Worm (Caenorhabditis elegans) whole organism, L2 larva: ENCODE results near the gene mccc-2.
A peak's percentile ranks its signal among the peaks of the same experiment; 100 is the strongest.

Experiments used
- C34F6.9 ChIP-seq: fragments of 150-350 bp; optimal IDR thresholded peaks from 2 replicates; lab custom pipeline; 2014; ENCODE audit warnings: missing biosample characterization, missing genetic modification characterization
- F13H6.1 ChIP-seq: sonication (generic microtip); optimal IDR thresholded peaks from 2 replicates; lab custom pipeline; 2016; ENCODE audit warnings: missing genetic modification characterization, missing compliant biosample characterization
- R02D3.7 ChIP-seq: fragments of 150-350 bp; optimal IDR thresholded peaks from 2 replicates; lab custom pipeline; 2014; ENCODE audit warnings: missing biosample characterization, missing genetic modification characterization
- Y55F3AM.14 ChIP-seq: fragments of 200-800 bp; sonication (Bioruptor generic); optimal IDR thresholded peaks from 2 replicates; lab custom pipeline; 2018; ENCODE audit warnings: mild to moderate bottlenecking, missing genetic modification characterization, missing compliant biosample characterization
- ZK546.5 ChIP-seq: sonication (generic microtip); optimal IDR thresholded peaks from 2 replicates; lab custom pipeline; 2017; ENCODE audit warnings: missing biosample characterization, missing genetic modification characterization
- alr-1 ChIP-seq: fragments of 150-350 bp; optimal IDR thresholded peaks from 2 replicates; lab custom pipeline; 2014; ENCODE audit warnings: missing biosample characterization, missing genetic modification characterization
- aly-2 ChIP-seq: fragments of 150-350 bp; optimal IDR thresholded peaks from 2 replicates; lab custom pipeline; 2014; ENCODE audit warnings: missing biosample characterization, missing genetic modification characterization
- ama-1 ChIP-seq: fragments of 150-350 bp; optimal IDR thresholded peaks from 2 replicates; lab custom pipeline; 2018; ENCODE audit warnings: inconsistent platforms
- blmp-1 ChIP-seq: sonication (generic microtip); optimal IDR thresholded peaks from 2 replicates; lab custom pipeline; 2017; ENCODE audit warnings: missing genetic modification characterization, mild to moderate bottlenecking, missing compliant biosample characterization, antibody characterized with exemption, moderate library complexity; ENCODE audit not compliant: insufficient read depth
- ceh-16 ChIP-seq: fragments of 150-350 bp; optimal IDR thresholded peaks from 2 replicates; lab custom pipeline; 2014; ENCODE audit warnings: missing biosample characterization, missing genetic modification characterization
- ceh-82 ChIP-seq: fragments of 150-350 bp; optimal IDR thresholded peaks from 2 replicates; lab custom pipeline; 2014; ENCODE audit warnings: missing biosample characterization, missing genetic modification characterization
- crh-2 ChIP-seq: sonication (generic microtip); optimal IDR thresholded peaks from 2 replicates; lab custom pipeline; 2017; ENCODE audit warnings: missing biosample characterization, missing genetic modification characterization
- dmd-4 ChIP-seq: sonication (generic microtip); optimal IDR thresholded peaks from 2 replicates; lab custom pipeline; 2017; ENCODE audit warnings: missing biosample characterization, missing genetic modification characterization
- egl-27 ChIP-seq: sonication (generic microtip); optimal IDR thresholded peaks from 3 replicates; lab custom pipeline; 2017; ENCODE audit warnings: missing biosample characterization, missing genetic modification reagents, missing genetic modification characterization
- elt-1 ChIP-seq: fragments of 150-350 bp; optimal IDR thresholded peaks from 2 replicates; lab custom pipeline; 2014; ENCODE audit warnings: missing biosample characterization, missing genetic modification characterization
- fos-1 ChIP-seq: fragments of 150-350 bp; optimal IDR thresholded peaks from 2 replicates; lab custom pipeline; 2014; ENCODE audit warnings: missing biosample characterization, missing genetic modification characterization
- gmeb-1 ChIP-seq: fragments of 150-350 bp; optimal IDR thresholded peaks from 2 replicates; lab custom pipeline; 2014; ENCODE audit warnings: missing biosample characterization, missing genetic modification characterization
- lin-11 ChIP-seq: fragments of 150-350 bp; sonication (generic microtip); optimal IDR thresholded peaks from 2 replicates; lab custom pipeline; 2014; ENCODE audit warnings: missing biosample characterization, missing genetic modification characterization, inconsistent platforms, mixed read lengths
- lin-13 ChIP-seq: fragments of 150-350 bp; optimal IDR thresholded peaks from 2 replicates; lab custom pipeline; 2014; ENCODE audit warnings: missing biosample characterization, missing genetic modification reagents, missing genetic modification characterization
- lsy-2 ChIP-seq, 2 experiments: fragments of 150-350 bp in 1 of 2; sonication (generic microtip) in 1 of 2; optimal IDR thresholded peaks; 2 replicates each; lab custom pipeline; 2014 to 2017; ENCODE audit warnings: missing biosample characterization in 2 of 2, missing genetic modification characterization in 2 of 2
- mab-5 ChIP-seq: fragments of 150-350 bp; optimal IDR thresholded peaks from 2 replicates; lab custom pipeline; 2014; ENCODE audit warnings: missing biosample characterization, missing genetic modification characterization
- mbf-1 ChIP-seq: sonication (generic microtip); optimal IDR thresholded peaks from 2 replicates; lab custom pipeline; 2017; ENCODE audit warnings: missing biosample characterization, missing genetic modification characterization
- mdl-1 ChIP-seq, 2 experiments: fragments of 150-350 bp in 1 of 2; sonication (generic microtip) in 1 of 2; optimal IDR thresholded peaks; 2 replicates each; lab custom pipeline; 2017; ENCODE audit warnings: missing biosample characterization in 2 of 2, missing genetic modification characterization in 2 of 2
- nhr-10 ChIP-seq: sonication (generic microtip); optimal IDR thresholded peaks from 2 replicates; lab custom pipeline; 2017; ENCODE audit warnings: missing biosample characterization, missing genetic modification characterization
- nhr-12 ChIP-seq: fragments of 150-350 bp; optimal IDR thresholded peaks from 2 replicates; lab custom pipeline; 2014; ENCODE audit warnings: missing biosample characterization, missing genetic modification characterization
- nhr-129 ChIP-seq: fragments of 150-350 bp; optimal IDR thresholded peaks from 2 replicates; lab custom pipeline; 2014; ENCODE audit warnings: missing biosample characterization, missing genetic modification characterization
- nhr-21 ChIP-seq: fragments of 150-350 bp; optimal IDR thresholded peaks from 2 replicates; lab custom pipeline; 2014; ENCODE audit warnings: missing biosample characterization, missing genetic modification characterization
- nhr-23 ChIP-seq: fragments of 150-350 bp; optimal IDR thresholded peaks from 2 replicates; lab custom pipeline; 2014; ENCODE audit warnings: missing biosample characterization, missing genetic modification reagents, missing genetic modification characterization
- nhr-237 ChIP-seq: fragments of 150-350 bp; optimal IDR thresholded peaks from 2 replicates; lab custom pipeline; 2014; ENCODE audit warnings: missing biosample characterization, missing genetic modification characterization
- nhr-25 ChIP-seq: fragments of 150-350 bp; sonication (generic microtip); optimal IDR thresholded peaks from 3 replicates; lab custom pipeline; 2014; ENCODE audit warnings: missing biosample characterization, missing genetic modification characterization
- nhr-6 ChIP-seq: fragments of 150-350 bp; optimal IDR thresholded peaks from 2 replicates; lab custom pipeline; 2014; ENCODE audit warnings: missing biosample characterization, missing genetic modification characterization
- sem-4 ChIP-seq: fragments of 150-350 bp; optimal IDR thresholded peaks from 2 replicates; lab custom pipeline; 2014; ENCODE audit warnings: missing biosample characterization, missing genetic modification reagents, missing genetic modification characterization
- skn-1 ChIP-seq: sonication (generic microtip); optimal IDR thresholded peaks from 2 replicates; lab custom pipeline; 2017; ENCODE audit warnings: missing biosample characterization, missing genetic modification characterization
- sma-3 ChIP-seq: sonication (generic microtip); optimal IDR thresholded peaks from 2 replicates; lab custom pipeline; 2016; ENCODE audit warnings: missing genetic modification reagents, missing genetic modification characterization, missing compliant biosample characterization
- sma-9 ChIP-seq, 2 experiments: fragments of 150-350 bp in 1 of 2; sonication (generic microtip) in 1 of 2; optimal IDR thresholded peaks; 2 replicates each; lab custom pipeline; 2014 to 2016; ENCODE audit warnings: missing genetic modification characterization in 2 of 2, mild to moderate bottlenecking in 1 of 2, missing biosample characterization in 1 of 2, missing compliant biosample characterization in 1 of 2, missing genetic modification reagents in 1 of 2, moderate library complexity in 1 of 2
- snpc-4 ChIP-seq: fragments of 150-350 bp; optimal IDR thresholded peaks from 2 replicates; lab custom pipeline; 2014; ENCODE audit warnings: missing biosample characterization, missing genetic modification characterization
- unc-39 ChIP-seq: fragments of 150-350 bp; optimal IDR thresholded peaks from 2 replicates; lab custom pipeline; 2014; ENCODE audit warnings: missing biosample characterization, missing genetic modification characterization
- unc-55 ChIP-seq: fragments of 150-350 bp; sonication (generic microtip); optimal IDR thresholded peaks from 3 replicates; lab custom pipeline; 2014; ENCODE audit warnings: missing biosample characterization, missing genetic modification reagents, missing genetic modification characterization
- unc-62 ChIP-seq: fragments of 150-350 bp; optimal IDR thresholded peaks from 2 replicates; lab custom pipeline; 2014; ENCODE audit warnings: missing biosample characterization, missing genetic modification reagents, missing genetic modification characterization
- zag-1 ChIP-seq: fragments of 150-350 bp; optimal IDR thresholded peaks from 2 replicates; lab custom pipeline; 2014; ENCODE audit warnings: missing biosample characterization, missing genetic modification characterization
- ztf-1 ChIP-seq: fragments of 200-800 bp; sonication (Bioruptor generic); conservative IDR thresholded peaks from 2 replicates; pipeline ENCODE4 v1.3.6; 2022; ENCODE audit warnings: missing genetic modification characterization, missing compliant biosample characterization
- ztf-11 ChIP-seq: sonication (generic microtip); optimal IDR thresholded peaks from 2 replicates; lab custom pipeline; 2017; ENCODE audit warnings: missing biosample characterization, missing genetic modification characterization
- ztf-4 ChIP-seq: fragments of 150-350 bp; optimal IDR thresholded peaks from 2 replicates; lab custom pipeline; 2014; ENCODE audit warnings: missing biosample characterization, missing genetic modification characterization

Gene mccc-2

DNA sequence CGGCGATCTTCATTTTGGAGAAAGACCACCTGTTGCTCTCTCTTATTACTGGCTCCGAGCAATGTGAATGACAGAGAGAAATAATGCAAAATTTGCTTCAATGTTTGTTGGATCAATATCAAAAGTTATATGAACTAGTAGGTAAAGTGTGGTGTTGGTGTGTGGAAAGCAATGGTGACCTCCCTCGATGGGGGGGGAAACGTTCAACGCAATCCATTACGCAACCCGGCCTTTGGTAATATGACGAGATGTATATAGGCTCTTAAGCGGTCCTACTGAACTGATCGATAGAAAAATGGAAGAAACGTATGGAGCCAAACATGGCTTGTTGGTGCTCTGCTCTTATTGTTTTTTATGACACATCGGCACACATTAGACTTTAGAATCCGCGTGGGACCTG, 20.6 kb upstream of the mccc-2 start:
- TF ChIP-seq nhr-12, result no peak
- no peak for TF ChIP-seq ama-1 (lab: Kevin White, UChicago)
- TF ChIP-seq C34F6.9 (tag; lab: Kevin White, UChicago), result no peak
- TF ChIP-seq unc-39 (tag; lab: Kevin White, UChicago), result no peak
- TF ChIP-seq mbf-1 (tag; lab: Kevin White, UChicago), result no peak
- TF ChIP-seq F13H6.1, result no peak
- TF ChIP-seq crh-2 (tag; lab: Kevin White, UChicago), result no peak
- no peak for TF ChIP-seq nhr-23 (tag; lab: Kevin White, UChicago)
- TF ChIP-seq unc-62, result no peak
- no peak for TF ChIP-seq ZK546.5 (tag; lab: Kevin White, UChicago)
- TF ChIP-seq ceh-82, result no peak

DNA sequence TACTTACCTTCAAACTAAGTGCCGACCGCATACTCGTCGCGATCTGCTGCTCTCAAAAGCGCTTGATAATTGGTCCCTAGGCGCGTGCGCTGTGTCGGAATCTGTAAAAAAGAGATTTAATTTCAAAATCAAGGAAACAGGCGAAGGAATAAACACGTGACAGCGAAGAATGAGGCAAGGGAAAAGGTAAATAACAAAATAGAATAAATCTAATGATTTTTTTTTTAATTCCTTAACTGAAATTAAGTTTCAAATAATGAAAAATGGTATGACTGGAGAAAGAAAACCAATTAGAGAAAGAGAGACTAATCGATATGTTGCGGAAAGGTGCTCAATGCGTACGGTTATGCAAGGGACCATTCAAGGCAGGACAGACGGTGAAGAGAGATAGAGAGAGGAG, 20.0 kb upstream of the mccc-2 start, which contains the start of gene cya-1:
Gene cya-1, minus strand, starts transcription at position 101 of the 400 bp plus-strand sequence.
- TF ChIP-seq mbf-1 (tag; lab: Kevin White, UChicago) (no peak), snpc-4 (tag; lab: Kevin White, UChicago) (no peak)

DNA sequence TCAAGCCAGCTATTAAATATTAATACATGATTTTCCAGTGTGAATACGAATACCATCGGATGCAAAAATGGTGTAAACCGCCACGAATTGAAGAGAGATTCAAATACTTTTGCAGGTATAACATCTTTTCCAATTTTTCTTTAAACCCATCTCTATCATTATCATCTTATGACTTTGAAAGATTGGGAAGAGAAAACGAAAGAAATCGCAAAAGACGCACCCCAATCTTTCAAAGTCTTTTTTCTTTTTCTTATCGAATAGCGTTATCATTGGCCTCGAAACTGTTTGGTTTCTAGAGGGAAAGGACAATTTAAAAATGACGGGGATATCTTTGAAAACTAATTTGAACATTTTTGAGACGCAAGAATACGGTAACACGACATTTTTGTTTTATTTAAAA, 16.5 kb upstream of the mccc-2 start:
- TF ChIP-seq ZK546.5 (tag; lab: Kevin White, UChicago), result no peak
- no peak for TF ChIP-seq ceh-16 (tag; lab: Kevin White, UChicago)
- TF ChIP-seq mbf-1 (tag; lab: Kevin White, UChicago), result no peak
- no peak for TF ChIP-seq skn-1 (tag; lab: Kevin White, UChicago)
- no peak for TF ChIP-seq mdl-1 (tag; optimal IDR thresholded peaks at IDR 0.05; lab: Kevin White, UChicago)
- no peak for TF ChIP-seq R02D3.7 (tag; lab: Kevin White, UChicago)
- no peak for TF ChIP-seq ama-1 (lab: Kevin White, UChicago)
- TF ChIP-seq sma-3 (GFP tag; lab: Kevin White, UChicago), result no peak
- no peak for TF ChIP-seq nhr-10 (tag; lab: Kevin White, UChicago)
- TF ChIP-seq F13H6.1, result no peak
- no peak for TF ChIP-seq crh-2 (tag; lab: Kevin White, UChicago)
- TF ChIP-seq egl-27 (tag; lab: Kevin White, UChicago), result no peak
- TF ChIP-seq ztf-4 (tag; lab: Kevin White, UChicago), result no peak
- no peak for TF ChIP-seq blmp-1 (tag; lab: Kevin White, UChicago)
- TF ChIP-seq mab-5, result no peak
- no peak for TF ChIP-seq nhr-21 (tag; lab: Kevin White, UChicago)

DNA sequence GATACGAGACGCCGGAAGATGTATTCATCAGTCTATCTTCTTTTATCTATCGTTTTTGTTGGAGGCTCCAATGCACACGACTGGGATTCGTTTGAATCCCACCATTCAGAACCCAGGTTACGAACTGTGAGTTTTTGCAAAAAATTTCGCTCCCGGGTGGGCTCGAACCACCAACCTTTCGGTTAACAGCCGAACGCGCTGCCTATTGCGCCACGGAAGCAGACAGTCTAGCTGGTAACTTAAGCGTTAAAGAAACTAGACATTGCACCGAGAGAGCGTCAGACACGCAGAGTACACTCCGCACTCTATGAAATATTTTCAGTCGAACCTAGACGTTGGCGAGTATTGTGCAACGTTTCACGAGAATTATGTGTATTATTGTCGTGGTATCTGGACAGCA, 14.9 kb upstream of the mccc-2 start:
- TF ChIP-seq ceh-82 (no peak), sem-4 (tag; lab: Kevin White, UChicago) (no peak), nhr-25 (tag; lab: Kevin White, UChicago) (no peak), nhr-237 (tag; lab: Kevin White, UChicago) (no peak), gmeb-1 (tag; lab: Kevin White, UChicago) (peak; percentile 56), skn-1 (tag; lab: Kevin White, UChicago) (no peak), sma-3 (GFP tag; lab: Kevin White, UChicago) (peak; percentile 4), lin-11 (no peak), ztf-1 (GFP tag; lab: Robert Waterston, UW) (no peak), nhr-12 (no peak), fos-1 (tag; lab: Kevin White, UChicago) (peak; percentile 13), nhr-21 (tag; lab: Kevin White, UChicago) (no peak), mab-5 (no peak), Y55F3AM.14 (peak; percentile 9), alr-1 (tag; lab: Kevin White, UChicago) (no peak), unc-55 (GFP tag; lab: Kevin White, UChicago) (peak; percentile 57), ztf-4 (tag; lab: Kevin White, UChicago) (no peak), unc-39 (tag; lab: Kevin White, UChicago) (no peak), aly-2 (no peak), C34F6.9 (tag; lab: Kevin White, UChicago) (no peak), snpc-4 (tag; lab: Kevin White, UChicago) (no peak), nhr-129 (peak; percentile 75), R02D3.7 (tag; lab: Kevin White, UChicago) (no peak), ceh-16 (tag; lab: Kevin White, UChicago) (no peak), ZK546.5 (tag; lab: Kevin White, UChicago) (no peak), sma-9 (GFP tag; optimal IDR thresholded peaks at IDR 0.05; lab: Kevin White, UChicago) (peak; percentile 27), sma-9 (tag; optimal IDR thresholded peaks at IDR 0.05; lab: Kevin White, UChicago) (no peak), lsy-2 (tag; optimal IDR thresholded peaks at IDR 0.05; lab: Kevin White, UChicago) (no peak), dmd-4 (tag; lab: Kevin White, UChicago) (no peak), mbf-1 (tag; lab: Kevin White, UChicago) (no peak), ztf-11 (tag; lab: Kevin White, UChicago) (no peak), zag-1 (tag; lab: Kevin White, UChicago) (no peak), nhr-23 (tag; lab: Kevin White, UChicago) (no peak), lin-13 (no peak), egl-27 (tag; lab: Kevin White, UChicago) (no peak), unc-62 (no peak), F13H6.1 (peak; percentile 23), nhr-6 (tag; lab: Kevin White, UChicago) (no peak), elt-1 (no peak)
